Worm (Caenorhabditis elegans) whole organism, midembryonic: ENCODE data around the gene C29F5.8.

Experiments used
- T22C8.4 ChIP-seq: fragments of 200-800 bp; sonication (Bioruptor generic); IDR thresholded peaks from 2 replicates; pipeline ENCODE4 v1.3.6; 2022; ENCODE audit warnings: missing genetic modification characterization, missing compliant biosample characterization
- cog-1 ChIP-seq: sonication (generic microtip); optimal IDR thresholded peaks from 2 replicates; lab custom pipeline; 2016; ENCODE audit warnings: missing genetic modification characterization, missing compliant biosample characterization
- flt-1 ChIP-seq: fragments of 200-800 bp; sonication (Bioruptor generic); IDR thresholded peaks from 2 replicates; pipeline ENCODE4 v1.3.6; 2022; ENCODE audit warnings: missing genetic modification characterization, missing compliant biosample characterization
- klf-2 ChIP-seq: fragments of 200-800 bp; sonication (Bioruptor generic); conservative IDR thresholded peaks from 2 replicates; pipeline ENCODE4 v1.3.6; 2022; ENCODE audit warnings: missing genetic modification reagents, missing genetic modification characterization, missing compliant biosample characterization
- med-1 ChIP-seq: sonication (generic microtip); optimal IDR thresholded peaks from 2 replicates; lab custom pipeline; 2017; ENCODE audit warnings: missing genetic modification characterization, mild to moderate bottlenecking, missing compliant biosample characterization, antibody characterized with exemption, missing genetic modification reagents; ENCODE audit not compliant: insufficient read depth
- ref-1 ChIP-seq: fragments of 200-800 bp; sonication (Bioruptor generic); conservative IDR thresholded peaks from 2 replicates; pipeline ENCODE4 v1.3.6; 2022; ENCODE audit warnings: missing genetic modification reagents, missing genetic modification characterization, missing compliant biosample characterization
- tab-1 ChIP-seq: fragments of 200-800 bp; sonication (Bioruptor generic); IDR thresholded peaks from 2 replicates; pipeline ENCODE4 v1.3.6; 2022; ENCODE audit warnings: missing genetic modification characterization, missing compliant biosample characterization
- ztf-23 ChIP-seq: fragments of 200-800 bp; sonication (Bioruptor generic); IDR thresholded peaks from 2 replicates; pipeline ENCODE4 v1.3.6; 2022; ENCODE audit warnings: missing genetic modification reagents, missing genetic modification characterization, missing compliant biosample characterization
- ztf-29 ChIP-seq: fragments of 200-800 bp; sonication (Bioruptor generic); IDR thresholded peaks from 2 replicates; pipeline ENCODE4 v1.3.6; 2022; ENCODE audit warnings: missing genetic modification reagents, missing genetic modification characterization, missing compliant biosample characterization

The C29F5.8 gene

ce11 chrII:6306125-6306524 is at the start of gene C29F5.8:
TSS of gene C29F5.8 (plus strand) at chrII:6306425.
- TF ChIP-seq klf-2 (no peak), flt-1 (GFP tag; lab: Robert Waterston, UW) (no peak), ref-1 (GFP tag; lab: Robert Waterston, UW) (no peak), ztf-29 (no peak), med-1 (no peak), T22C8.4 (GFP tag; lab: Robert Waterston, UW) (no peak), ztf-23 (GFP tag; lab: Robert Waterston, UW) (no peak), tab-1 (GFP tag; lab: Robert Waterston, UW) (no peak), cog-1 (no peak)

- TF ChIP-seq klf-2 (no peak), tab-1 (GFP tag; lab: Robert Waterston, UW) (no peak), med-1 (no peak), cog-1 (no peak)
These were observed 48.9 kb upstream of the C29F5.8 start for ce11 chrII:6257220-6257877.

- no peak for TF ChIP-seq klf-2
- TF ChIP-seq flt-1 (GFP tag; lab: Robert Waterston, UW): no peak
- TF ChIP-seq ztf-23 (GFP tag; lab: Robert Waterston, UW): no peak
- no peak for TF ChIP-seq tab-1 (GFP tag; lab: Robert Waterston, UW)
- no peak for TF ChIP-seq ztf-29
- no peak for TF ChIP-seq cog-1
- TF ChIP-seq ref-1 (GFP tag; lab: Robert Waterston, UW): no peak
- TF ChIP-seq med-1: no peak
These were observed 46.4 kb upstream of the C29F5.8 start, which contains the start of gene F13H8.11 for ce11 chrII:6259867-6260266. TSS of gene F13H8.11 (minus strand) at chrII:6260021.

- TF ChIP-seq klf-2 (no peak), tab-1 (GFP tag; lab: Robert Waterston, UW) (no peak), cog-1 (no peak), ztf-23 (GFP tag; lab: Robert Waterston, UW) (no peak), ref-1 (GFP tag; lab: Robert Waterston, UW) (no peak), ztf-29 (no peak), flt-1 (GFP tag; lab: Robert Waterston, UW) (no peak)
These were observed 45.5 kb upstream of the C29F5.8 start, which contains the start of gene nmgp-1 for ce11 chrII:6260684-6261083. TSS of gene nmgp-1 (plus strand) at chrII:6260857.

ce11 chrII:6262222-6262621 is 44.0 kb upstream of the C29F5.8 start, which contains the start of gene F13H8.12:
TSS of gene F13H8.12 (plus strand) at chrII:6262522.
- no peak for TF ChIP-seq klf-2
- TF ChIP-seq med-1: no peak
- no peak for TF ChIP-seq ztf-29
- TF ChIP-seq tab-1 (GFP tag; lab: Robert Waterston, UW): no peak
- no peak for TF ChIP-seq ref-1 (GFP tag; lab: Robert Waterston, UW)
- no peak for TF ChIP-seq cog-1
- TF ChIP-seq flt-1 (GFP tag; lab: Robert Waterston, UW): no peak
- no peak for TF ChIP-seq T22C8.4 (GFP tag; lab: Robert Waterston, UW)
- no peak for TF ChIP-seq ztf-23 (GFP tag; lab: Robert Waterston, UW)

ce11 chrII:6263685-6264084 is 42.5 kb upstream of the C29F5.8 start, which contains the start of gene F13H8.3:
TSS of gene F13H8.3 (plus strand) at chrII:6263985.
- TF ChIP-seq med-1: no peak

- TF ChIP-seq T22C8.4 (GFP tag; lab: Robert Waterston, UW) (no peak), tab-1 (GFP tag; lab: Robert Waterston, UW) (no peak), med-1 (no peak), ref-1 (GFP tag; lab: Robert Waterston, UW) (no peak), klf-2 (no peak), ztf-29 (no peak), flt-1 (GFP tag; lab: Robert Waterston, UW) (no peak), ztf-23 (GFP tag; lab: Robert Waterston, UW) (no peak), cog-1 (no peak)
These were observed 38.2 kb upstream of the C29F5.8 start, which contains the start of gene F13H8.8 for ce11 chrII:6267983-6268382. TSS of gene F13H8.8 (minus strand) at chrII:6268083.

ce11 chrII:6269805-6270414 is 36.3 kb upstream of the C29F5.8 start, which contains the start of gene F13H8.2:
TSS of gene F13H8.2 (plus strand) at chrII:6270364.
- TF ChIP-seq cog-1: peak; percentile 43
- peak; percentile 35; the same call in 1 of the 2 replicates for TF ChIP-seq tab-1 (GFP tag; lab: Robert Waterston, UW)
- no peak for TF ChIP-seq ztf-29
- TF ChIP-seq flt-1 (GFP tag; lab: Robert Waterston, UW): peak; percentile 81
- 0 out of 2 replicates have a peak, but pooled peaks have one; percentile 37 for TF ChIP-seq klf-2
- TF ChIP-seq med-1: no peak
- peak; percentile 86; the same call in 1 of the 2 replicates for TF ChIP-seq ztf-23 (GFP tag; lab: Robert Waterston, UW)
- peak; percentile 25; the same call in 1 of the 2 replicates for TF ChIP-seq T22C8.4 (GFP tag; lab: Robert Waterston, UW)

ce11 chrII:6273916-6274315 is 32.3 kb upstream of the C29F5.8 start, which contains the start of gene bpl-1:
TSS of gene bpl-1 (plus strand) at chrII:6274216.
- no peak for TF ChIP-seq tab-1 (GFP tag; lab: Robert Waterston, UW)
- TF ChIP-seq flt-1 (GFP tag; lab: Robert Waterston, UW): no peak
- TF ChIP-seq T22C8.4 (GFP tag; lab: Robert Waterston, UW): no peak
- TF ChIP-seq ztf-29: no peak
- no peak for TF ChIP-seq klf-2
- no peak for TF ChIP-seq ref-1 (GFP tag; lab: Robert Waterston, UW)
- no peak for TF ChIP-seq cog-1
- no peak for TF ChIP-seq ztf-23 (GFP tag; lab: Robert Waterston, UW)
- TF ChIP-seq med-1: no peak

- TF ChIP-seq ztf-23 (GFP tag; lab: Robert Waterston, UW) (no peak), tab-1 (GFP tag; lab: Robert Waterston, UW) (no peak), T22C8.4 (GFP tag; lab: Robert Waterston, UW) (no peak), med-1 (no peak), ztf-29 (no peak), flt-1 (GFP tag; lab: Robert Waterston, UW) (no peak), klf-2 (no peak), ref-1 (GFP tag; lab: Robert Waterston, UW) (no peak), cog-1 (no peak)
These were observed 25.2 kb upstream of the C29F5.8 start, which contains the start of gene scly-1 for ce11 chrII:6281002-6281401. TSS of gene scly-1 (minus strand) at chrII:6281102.
